Worm (Caenorhabditis elegans): ENCODE data around the gene nspb-8.

The nspb-8 gene

ce11 chrII:14616927-14617326, 36.5 kb upstream of the nspb-8 start (continued):
- TF ChIP-seq atf-7 (tag; optimal IDR thresholded peaks at IDR 0.05) (no peak), lag-1 (GFP tag; IDR thresholded peaks at IDR 0.05) (no peak), T26A5.8 (tag; optimal IDR thresholded peaks at IDR 0.05) (no peak), aptf-3 (GFP tag; IDR thresholded peaks at IDR 0.05) (peak; percentile 66; the same call in 1 of the 2 replicates), snpc-1.1 (tag; optimal IDR thresholded peaks at IDR 0.05; ENCODE audit: insufficient read depth) (peak; percentile 59), lin-26 (GFP tag; IDR thresholded peaks at IDR 0.05) (peak; percentile 96), mel-28 (tag; optimal IDR thresholded peaks at IDR 0.05; ENCODE audit: borderline replicate concordance) (no peak), ceh-40 (GFP tag; IDR thresholded peaks at IDR 0.05) (0 out of 2 replicates have a peak, but pooled peaks have one; percentile 82), lin-40 (tag; optimal IDR thresholded peaks at IDR 0.05) (peak; percentile 12), ceh-27 (GFP tag; optimal IDR thresholded peaks at IDR 0.05) (peak; percentile 59), K11D2.4 (GFP tag; IDR thresholded peaks at IDR 0.05) (0 out of 2 replicates have a peak, but pooled peaks have one; percentile 50), dpl-1 (GFP tag; optimal IDR thresholded peaks at IDR 0.05) (no peak), mcd-1 (GFP tag; IDR thresholded peaks at IDR 0.05) (peak; percentile 55), ccch-3 (GFP tag; optimal IDR thresholded peaks at IDR 0.05) (no peak), chd-7 (tag; optimal IDR thresholded peaks at IDR 0.05) (peak; percentile 53), B0035.1 (tag; optimal IDR thresholded peaks at IDR 0.05) (no peak), ekl-4 (GFP tag; IDR thresholded peaks at IDR 0.05) (peak; percentile 69; the same call in 1 of the 2 replicates), let-607 (tag; optimal IDR thresholded peaks at IDR 0.05) (peak in 1 of 2 experiments; percentile 26), zfh-2 (GFP tag; conservative IDR thresholded peaks at IDR 0.05) (no peak), F23B12.7 (tag; optimal IDR thresholded peaks at IDR 0.05; ENCODE audit: insufficient read depth) (peak; percentile 44), mes-4 (tag; optimal IDR thresholded peaks at IDR 0.05) (peak; percentile 68), pbrm-1 (GFP tag; IDR thresholded peaks at IDR 0.05) (peak; percentile 46; the same call in 1 of the 2 replicates), madf-6 (GFP tag; IDR thresholded peaks at IDR 0.05) (peak; percentile 72), unc-130 (GFP tag; optimal IDR thresholded peaks at IDR 0.05) (peak; percentile 36), xnd-1 (tag; optimal IDR thresholded peaks at IDR 0.05) (no peak), sdz-38 (tag; optimal IDR thresholded peaks at IDR 0.05) (no peak), K12H6.12 (tag; optimal IDR thresholded peaks at IDR 0.05) (no peak), hmg-1.2 (GFP tag; IDR thresholded peaks at IDR 0.05) (peak; percentile 61), ama-1 (optimal IDR thresholded peaks at IDR 0.05) (no peak), ama-1 (GFP tag; optimal IDR thresholded peaks at IDR 0.05) (peak in 1 of 2 experiments; percentile 34), lsy-27 (tag; optimal IDR thresholded peaks at IDR 0.05; ENCODE audit: borderline replicate concordance, insufficient read depth) (peak; percentile 3), die-1 (tag; optimal IDR thresholded peaks at IDR 0.05) (peak; percentile 94), snpc-3.4 (tag; optimal IDR thresholded peaks at IDR 0.05) (peak; percentile 55), snpc-1.3 (tag; optimal IDR thresholded peaks at IDR 0.05; ENCODE audit: insufficient read depth) (peak; percentile 55), rec-8 (tag; optimal IDR thresholded peaks at IDR 0.05) (peak; percentile 77 to 87), tbp1 (GFP tag; optimal IDR thresholded peaks at IDR 0.05) (peak; percentile 90), egl-44 (GFP tag; IDR thresholded peaks at IDR 0.05) (peak; percentile 66; the same call in 1 of the 2 replicates), athp-1 (tag; optimal IDR thresholded peaks at IDR 0.05) (peak; percentile 69), Y53F4B.3 (GFP tag; IDR thresholded peaks at IDR 0.05) (no peak), nfyb-1 (GFP tag; IDR thresholded peaks at IDR 0.05) (peak; percentile 89), B0336.3 (GFP tag; IDR thresholded peaks at IDR 0.05) (0 out of 2 replicates have a peak, but pooled peaks have one; percentile 44), Y56A3A.18 (GFP tag; IDR thresholded peaks at IDR 0.05) (0 out of 2 replicates have a peak, but pooled peaks have one; percentile 41), mxl-1 (tag; optimal IDR thresholded peaks at IDR 0.05) (peak; percentile 87), ztf-3 (GFP tag; optimal IDR thresholded peaks at IDR 0.05) (no peak), him-1 (tag; optimal IDR thresholded peaks at IDR 0.05) (peak; percentile 64), B0019.2 (GFP tag; conservative IDR thresholded peaks at IDR 0.05) (0 out of 2 replicates have a peak, but pooled peaks have one; percentile 14), D2030.7 (GFP tag; IDR thresholded peaks at IDR 0.05) (peak; percentile 70)

All from whole organism, young adult.